Worm (Caenorhabditis elegans): Measurements from ENCODE around the gene mdt-15.

- TF ChIP-seq tra-4 (tag; optimal IDR thresholded peaks at IDR 0.05) (no peak), ama-1 (optimal IDR thresholded peaks at IDR 0.05) (no peak), flt-1 (GFP tag; IDR thresholded peaks at IDR 0.05) (no peak), sea-1 (GFP tag; conservative IDR thresholded peaks at IDR 0.05) (no peak), hnd-1 (tag; optimal IDR thresholded peaks at IDR 0.05) (no peak), hmbx-1 (tag; optimal IDR thresholded peaks at IDR 0.05) (no peak), aly-1 (tag; optimal IDR thresholded peaks at IDR 0.05) (no peak), ets-7 (tag; optimal IDR thresholded peaks at IDR 0.05) (no peak), F13C5.2 (tag; optimal IDR thresholded peaks at IDR 0.05) (no peak)
Observed at ce11 chrIII:5826895-5827437, 6.6 kb downstream of the mdt-15 start.
